Fruit fly (Drosophila melanogaster): Measurements from ENCODE around the gene CG5103.

DNA sequence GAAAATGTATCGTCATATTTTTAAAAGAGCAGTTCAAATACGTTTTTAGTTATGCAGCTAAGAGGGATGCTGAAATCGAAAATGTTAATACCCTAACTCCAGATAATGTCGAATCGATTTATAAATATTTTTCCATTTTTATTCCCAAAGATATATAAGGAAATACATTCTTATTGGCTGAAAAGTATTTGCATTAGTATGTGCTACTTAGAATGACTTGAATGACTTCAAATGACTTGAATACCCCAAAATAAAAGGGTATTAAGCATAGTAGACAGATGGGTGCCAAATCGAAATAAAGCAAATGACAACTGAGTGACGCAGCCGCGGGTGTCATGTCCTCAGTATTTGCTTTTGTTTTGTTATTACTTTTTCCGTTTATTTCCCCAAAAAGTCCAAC lies 35.3 kb downstream of the CG5103 start:
- TF ChIP-seq Sin3A (optimal IDR thresholded peaks at IDR 0.05): no peak
- no peak for TF ChIP-seq psq (optimal IDR thresholded peaks at IDR 0.05)
